Fruit fly (Drosophila melanogaster) whole organism, adult: ENCODE measurements around the gene CG10492.

Source experiments
- CG11617 ChIP-seq: fragments of 200-800 bp; sonication (Bioruptor generic); optimal IDR thresholded peaks from 2 replicates; lab custom pipeline; 2017; ENCODE audit warnings: mild to moderate bottlenecking, missing biosample characterization, missing genetic modification reagents, missing genetic modification characterization
- CG12768 ChIP-seq: fragments of 200-800 bp; sonication (Bioruptor generic); optimal IDR thresholded peaks from 2 replicates; lab custom pipeline; 2017; ENCODE audit warnings: missing biosample characterization, missing genetic modification characterization, mild to moderate bottlenecking, moderate library complexity, missing genetic modification reagents
- CG14711 ChIP-seq: fragments of 200-800 bp; sonication (Bioruptor generic); optimal IDR thresholded peaks from 2 replicates; lab custom pipeline; 2018; ENCODE audit warnings: missing biosample characterization, mild to moderate bottlenecking, missing genetic modification characterization, moderate library complexity
- CG1620 ChIP-seq: fragments of 200-800 bp; sonication (Bioruptor generic); optimal IDR thresholded peaks from 2 replicates; lab custom pipeline; 2016; ENCODE audit warnings: missing biosample characterization, missing genetic modification characterization
- CG33017 ChIP-seq: fragments of 200-800 bp; sonication (Bioruptor generic); optimal IDR thresholded peaks from 2 replicates; lab custom pipeline; 2018; ENCODE audit warnings: missing biosample characterization, mild to moderate bottlenecking, missing genetic modification characterization, moderate library complexity
- CG5204 ChIP-seq: fragments of 200-800 bp; sonication (Bioruptor generic); optimal IDR thresholded peaks from 2 replicates; lab custom pipeline; 2016; ENCODE audit warnings: missing biosample characterization, missing genetic modification characterization
- CG7045 ChIP-seq: fragments of 200-800 bp; sonication (Bioruptor generic); optimal IDR thresholded peaks from 2 replicates; lab custom pipeline; 2017; ENCODE audit warnings: missing biosample characterization, mild to moderate bottlenecking, missing genetic modification characterization
- CG7101 ChIP-seq: fragments of 200-800 bp; sonication (Bioruptor generic); optimal IDR thresholded peaks from 2 replicates; lab custom pipeline; 2018; ENCODE audit warnings: missing biosample characterization, mild to moderate bottlenecking, missing genetic modification characterization, moderate library complexity
- Clk ChIP-seq: fragments of 200-800 bp; sonication (Bioruptor generic); optimal IDR thresholded peaks from 2 replicates; lab custom pipeline; 2017; ENCODE audit warnings: missing biosample characterization, missing genetic modification characterization
- Crg-1 ChIP-seq: fragments of 200-800 bp; sonication (Bioruptor generic); optimal IDR thresholded peaks from 2 replicates; lab custom pipeline; 2016; ENCODE audit warnings: missing biosample characterization, missing genetic modification characterization
- Hr96 ChIP-seq: fragments of 200-800 bp; sonication (Bioruptor generic); optimal IDR thresholded peaks from 2 replicates; lab custom pipeline; 2016; ENCODE audit warnings: missing biosample characterization, missing genetic modification characterization
- Mnt ChIP-seq: fragments of 200-800 bp; sonication (Bioruptor generic); optimal IDR thresholded peaks from 2 replicates; lab custom pipeline; 2016; ENCODE audit warnings: missing biosample characterization, mild to moderate bottlenecking, missing genetic modification characterization
- bab1 ChIP-seq: fragments of 200-800 bp; sonication (Bioruptor generic); optimal IDR thresholded peaks from 3 replicates; lab custom pipeline; 2019; ENCODE audit warnings: missing biosample characterization, mild to moderate bottlenecking, missing genetic modification characterization, moderate library complexity
- cic ChIP-seq: fragments of 200-800 bp; sonication (Bioruptor generic); optimal IDR thresholded peaks from 2 replicates; lab custom pipeline; 2017; ENCODE audit warnings: missing biosample characterization, mild to moderate bottlenecking, missing genetic modification characterization, moderate library complexity
- cnc ChIP-seq, 2 experiments: fragments of >200 bp; optimal IDR thresholded peaks; 2 replicates each; lab custom pipeline; 2017
- kay ChIP-seq: fragments of 200-800 bp; sonication (Bioruptor generic); peaks from one replicate; lab custom pipeline; 2016; ENCODE audit warnings: missing biosample characterization, missing genetic modification characterization, borderline replicate concordance
- ovo ChIP-seq: fragments of 200-800 bp; sonication (Bioruptor generic); optimal IDR thresholded peaks from 2 replicates; lab custom pipeline; 2016; ENCODE audit warnings: missing biosample characterization, missing genetic modification characterization
- pad ChIP-seq: fragments of 200-800 bp; sonication (Bioruptor generic); optimal IDR thresholded peaks from 3 replicates; lab custom pipeline; 2017; ENCODE audit warnings: missing biosample characterization, missing genetic modification characterization, mild to moderate bottlenecking, moderate library complexity, missing genetic modification reagents
- tj ChIP-seq: fragments of 200-800 bp; sonication (Bioruptor generic); optimal IDR thresholded peaks from 3 replicates; lab custom pipeline; 2017; ENCODE audit warnings: missing biosample characterization, mild to moderate bottlenecking, missing genetic modification characterization, moderate library complexity
- toe ChIP-seq: fragments of 200-800 bp; sonication (Bioruptor generic); optimal IDR thresholded peaks from 2 replicates; lab custom pipeline; 2016; ENCODE audit warnings: missing biosample characterization, missing genetic modification characterization

CG10492 gene

DNA sequence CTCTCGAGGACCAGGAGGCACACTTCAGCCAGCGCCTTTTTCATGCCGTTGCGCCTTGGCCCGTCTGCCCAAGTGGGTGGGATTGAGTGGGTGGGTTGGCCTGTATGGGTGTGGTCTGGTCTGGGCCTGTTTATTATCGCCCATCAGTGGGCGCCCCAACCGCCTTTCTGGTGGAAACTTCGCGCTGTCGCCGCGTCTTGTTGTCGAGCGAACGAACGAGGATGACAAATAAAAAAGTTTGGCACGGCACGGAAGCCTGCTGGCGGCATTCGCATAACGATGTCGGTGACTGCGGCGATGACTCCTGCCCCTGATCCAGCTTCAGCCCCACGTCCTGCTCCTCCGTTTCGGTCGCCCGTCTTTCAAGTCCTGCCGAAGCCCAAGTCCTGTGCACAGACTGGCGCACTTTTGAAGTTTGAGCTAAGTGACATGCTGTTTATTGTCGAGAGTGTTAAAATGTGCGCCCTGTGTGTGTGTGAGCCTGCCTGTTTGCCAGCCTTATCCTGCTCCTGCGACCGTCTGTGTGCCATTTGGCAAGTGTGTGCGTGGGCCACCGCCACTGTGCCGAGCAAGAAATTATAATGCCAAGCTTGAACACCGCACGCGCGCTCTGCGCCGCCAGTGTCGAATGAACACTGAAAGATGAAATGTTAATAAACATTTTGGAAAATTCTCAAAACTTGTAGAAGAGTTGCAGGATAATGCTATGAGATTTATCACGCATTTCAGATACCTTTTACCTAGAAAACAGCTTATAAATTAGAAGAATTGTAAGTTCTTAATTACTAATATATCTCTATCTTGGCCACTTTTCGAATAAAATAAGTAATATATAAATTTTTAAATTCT, 39.6 kb upstream of the CG10492 start:
- TF ChIP-seq CG1620 (GFP tag; lab: Kevin White, UChicago) (no peak), CG5204 (GFP tag; lab: Kevin White, UChicago) (peak; percentile 67), CG7101 (peak; percentile 28), kay (GFP tag; lab: Kevin White, UChicago) (no peak), pad (no peak), Crg-1 (GFP tag; lab: Kevin White, UChicago) (no peak), CG14711 (tag; lab: Kevin White, UChicago) (no peak), ovo (GFP tag; lab: Kevin White, UChicago) (no peak), Hr96 (GFP tag; lab: Kevin White, UChicago) (no peak), Clk (GFP tag; lab: Kevin White, UChicago) (peak; percentile 36), tj (GFP tag; lab: Kevin White, UChicago) (no peak), CG12768 (peak; percentile 68), toe (GFP tag; lab: Kevin White, UChicago) (peak; percentile 41), bab1 (GFP tag; lab: Kevin White, UChicago) (no peak), cnc (optimal IDR thresholded peaks at IDR 0.05; lab: Kevin White, UChicago) (no peak), Mnt (GFP tag; lab: Kevin White, UChicago) (no peak), CG33017 (tag; lab: Kevin White, UChicago) (peak; percentile 56), CG7045 (peak; percentile 64), CG11617 (GFP tag; lab: Kevin White, UChicago) (peak; percentile 30), cic (GFP tag; lab: Kevin White, UChicago) (no peak)

DNA sequence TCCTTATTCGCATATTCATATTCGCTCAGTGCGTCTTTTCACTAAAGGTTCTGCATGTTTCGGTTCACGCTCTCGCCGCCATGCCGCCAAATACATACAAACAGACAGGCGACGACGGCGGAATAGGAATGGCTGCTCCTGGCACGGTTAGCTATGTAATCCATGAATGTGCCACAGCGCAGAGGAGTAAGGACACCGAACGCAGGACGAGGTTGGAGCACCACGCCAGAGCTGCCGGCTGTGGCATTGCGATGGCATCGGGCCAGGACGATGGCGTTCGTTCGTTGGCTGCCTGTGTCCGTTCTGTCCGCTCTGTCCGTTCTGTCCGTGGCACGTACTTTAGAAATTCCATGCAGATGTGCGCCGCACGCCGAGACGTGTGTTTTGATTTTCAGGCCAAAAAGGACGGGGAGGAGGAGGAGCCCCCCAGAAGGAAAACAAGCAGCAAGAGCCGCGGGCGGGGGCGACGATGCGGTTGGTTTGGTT, 39.0 kb upstream of the CG10492 start:
- TF ChIP-seq bab1 (GFP tag; lab: Kevin White, UChicago): no peak
- TF ChIP-seq Mnt (GFP tag; lab: Kevin White, UChicago): no peak
- no peak for TF ChIP-seq CG7101
- TF ChIP-seq cic (GFP tag; lab: Kevin White, UChicago): no peak
- no peak for TF ChIP-seq tj (GFP tag; lab: Kevin White, UChicago)
- no peak for TF ChIP-seq toe (GFP tag; lab: Kevin White, UChicago)
- TF ChIP-seq CG14711 (tag; lab: Kevin White, UChicago): no peak
- TF ChIP-seq CG7045: no peak
- no peak for TF ChIP-seq ovo (GFP tag; lab: Kevin White, UChicago)
- no peak for TF ChIP-seq pad
- no peak for TF ChIP-seq CG5204 (GFP tag; lab: Kevin White, UChicago)
- no peak for TF ChIP-seq Crg-1 (GFP tag; lab: Kevin White, UChicago)
- TF ChIP-seq CG11617 (GFP tag; lab: Kevin White, UChicago): no peak
- TF ChIP-seq Hr96 (GFP tag; lab: Kevin White, UChicago): no peak

DNA sequence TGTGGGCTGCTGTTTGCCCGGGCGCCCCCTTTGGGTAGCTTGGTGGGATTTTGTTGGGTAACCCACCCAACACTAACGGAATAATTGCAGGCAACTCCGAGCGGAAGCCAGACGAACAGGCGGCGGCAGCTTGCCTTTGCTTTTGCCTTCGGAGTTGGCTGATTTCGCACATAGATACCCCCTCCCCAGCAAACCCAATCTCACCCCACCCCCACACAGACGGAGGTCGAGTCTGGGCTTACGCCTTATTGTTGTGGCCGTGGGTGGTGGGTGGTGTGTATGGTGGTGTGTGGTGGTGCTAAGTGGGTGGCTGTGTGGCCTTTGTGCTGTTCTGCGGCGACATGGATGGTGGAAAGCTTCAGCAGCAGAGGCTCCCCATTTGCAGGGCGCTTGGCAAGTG, 38.2 kb upstream of the CG10492 start:
- no peak for TF ChIP-seq CG5204 (GFP tag; lab: Kevin White, UChicago)
- no peak for TF ChIP-seq CG33017 (tag; lab: Kevin White, UChicago)
- no peak for TF ChIP-seq bab1 (GFP tag; lab: Kevin White, UChicago)
- no peak for TF ChIP-seq CG7101
- TF ChIP-seq CG12768: no peak
- TF ChIP-seq CG14711 (tag; lab: Kevin White, UChicago): no peak
- no peak for TF ChIP-seq cic (GFP tag; lab: Kevin White, UChicago)
- TF ChIP-seq kay (GFP tag; lab: Kevin White, UChicago): no peak
- no peak for TF ChIP-seq toe (GFP tag; lab: Kevin White, UChicago)
- no peak for TF ChIP-seq ovo (GFP tag; lab: Kevin White, UChicago)
- no peak for TF ChIP-seq pad
- no peak for TF ChIP-seq Clk (GFP tag; lab: Kevin White, UChicago)
- TF ChIP-seq tj (GFP tag; lab: Kevin White, UChicago): no peak
- no peak for TF ChIP-seq CG7045
- TF ChIP-seq CG11617 (GFP tag; lab: Kevin White, UChicago): no peak
- no peak for TF ChIP-seq Mnt (GFP tag; lab: Kevin White, UChicago)
- no peak for TF ChIP-seq Hr96 (GFP tag; lab: Kevin White, UChicago)

DNA sequence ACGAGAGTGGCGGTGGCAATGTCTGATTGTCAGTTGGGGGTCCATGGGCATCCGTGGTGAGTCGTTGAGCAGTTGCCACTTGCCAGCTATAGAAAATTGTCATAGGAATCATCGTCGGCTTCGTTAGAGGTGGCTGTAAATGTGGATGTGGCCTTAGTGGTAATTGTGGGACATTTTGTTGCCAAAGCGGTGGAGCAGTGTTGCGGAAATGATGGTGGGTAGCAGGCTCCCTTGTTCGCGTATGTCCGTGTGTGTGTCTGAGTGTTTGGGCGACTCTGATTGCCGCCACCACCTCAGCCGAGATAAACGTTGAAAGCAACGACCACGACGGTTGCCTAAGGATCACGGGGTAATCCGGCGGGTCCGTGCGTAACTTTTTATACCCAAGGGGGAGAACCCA, 36.8 kb upstream of the CG10492 start:
- TF ChIP-seq pad: no peak
- TF ChIP-seq Mnt (GFP tag; lab: Kevin White, UChicago): no peak
- no peak for TF ChIP-seq CG1620 (GFP tag; lab: Kevin White, UChicago)
- TF ChIP-seq CG5204 (GFP tag; lab: Kevin White, UChicago): no peak
- no peak for TF ChIP-seq CG11617 (GFP tag; lab: Kevin White, UChicago)
- no peak for TF ChIP-seq cic (GFP tag; lab: Kevin White, UChicago)
- no peak for TF ChIP-seq toe (GFP tag; lab: Kevin White, UChicago)
- TF ChIP-seq tj (GFP tag; lab: Kevin White, UChicago): no peak

DNA sequence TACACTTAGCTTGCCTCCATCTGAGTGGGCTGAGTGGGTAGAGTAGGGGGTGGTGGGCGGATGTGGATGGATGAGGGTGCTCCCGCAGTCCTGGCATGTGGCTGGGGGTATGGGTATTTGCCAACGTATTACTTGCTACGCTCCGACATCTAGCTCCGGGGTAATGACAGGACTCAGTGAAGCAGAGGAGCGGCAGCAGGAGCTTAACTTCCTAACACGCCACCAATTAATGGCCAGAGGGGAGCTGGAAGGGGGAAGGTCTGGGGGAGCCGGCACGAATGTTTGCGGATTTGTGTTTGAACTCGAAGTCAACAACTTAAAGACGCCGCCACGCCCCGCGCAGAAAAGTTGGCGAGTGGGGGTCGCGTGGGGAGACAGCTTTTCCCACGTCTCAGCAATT, 35.6 kb upstream of the CG10492 start:
- no peak for TF ChIP-seq bab1 (GFP tag; lab: Kevin White, UChicago)
- TF ChIP-seq tj (GFP tag; lab: Kevin White, UChicago): no peak
- TF ChIP-seq kay (GFP tag; lab: Kevin White, UChicago): no peak
- TF ChIP-seq cic (GFP tag; lab: Kevin White, UChicago): no peak
- no peak for TF ChIP-seq CG12768
- TF ChIP-seq CG5204 (GFP tag; lab: Kevin White, UChicago): no peak
- TF ChIP-seq CG7045: no peak
- TF ChIP-seq CG1620 (GFP tag; lab: Kevin White, UChicago): no peak
